Worm (Caenorhabditis elegans) whole organism, midembryonic: ENCODE measurements around the gene odr-7.

Experiments
- T22C8.4 ChIP-seq: fragments of 200-800 bp; sonication (Bioruptor generic); IDR thresholded peaks from 2 replicates; pipeline ENCODE4 v1.3.6; 2022; ENCODE audit warnings: missing genetic modification characterization, missing compliant biosample characterization
- cog-1 ChIP-seq: sonication (generic microtip); optimal IDR thresholded peaks from 2 replicates; lab custom pipeline; 2016; ENCODE audit warnings: missing genetic modification characterization, missing compliant biosample characterization
- flt-1 ChIP-seq: fragments of 200-800 bp; sonication (Bioruptor generic); IDR thresholded peaks from 2 replicates; pipeline ENCODE4 v1.3.6; 2022; ENCODE audit warnings: missing genetic modification characterization, missing compliant biosample characterization
- klf-2 ChIP-seq: fragments of 200-800 bp; sonication (Bioruptor generic); conservative IDR thresholded peaks from 2 replicates; pipeline ENCODE4 v1.3.6; 2022; ENCODE audit warnings: missing genetic modification reagents, missing genetic modification characterization, missing compliant biosample characterization
- med-1 ChIP-seq: sonication (generic microtip); optimal IDR thresholded peaks from 2 replicates; lab custom pipeline; 2017; ENCODE audit warnings: missing genetic modification characterization, mild to moderate bottlenecking, missing compliant biosample characterization, antibody characterized with exemption, missing genetic modification reagents; ENCODE audit not compliant: insufficient read depth
- ref-1 ChIP-seq: fragments of 200-800 bp; sonication (Bioruptor generic); conservative IDR thresholded peaks from 2 replicates; pipeline ENCODE4 v1.3.6; 2022; ENCODE audit warnings: missing genetic modification reagents, missing genetic modification characterization, missing compliant biosample characterization
- tab-1 ChIP-seq: fragments of 200-800 bp; sonication (Bioruptor generic); IDR thresholded peaks from 2 replicates; pipeline ENCODE4 v1.3.6; 2022; ENCODE audit warnings: missing genetic modification characterization, missing compliant biosample characterization
- ztf-23 ChIP-seq: fragments of 200-800 bp; sonication (Bioruptor generic); IDR thresholded peaks from 2 replicates; pipeline ENCODE4 v1.3.6; 2022; ENCODE audit warnings: missing genetic modification reagents, missing genetic modification characterization, missing compliant biosample characterization
- ztf-29 ChIP-seq: fragments of 200-800 bp; sonication (Bioruptor generic); IDR thresholded peaks from 2 replicates; pipeline ENCODE4 v1.3.6; 2022; ENCODE audit warnings: missing genetic modification reagents, missing genetic modification characterization, missing compliant biosample characterization

The odr-7 gene

DNA sequence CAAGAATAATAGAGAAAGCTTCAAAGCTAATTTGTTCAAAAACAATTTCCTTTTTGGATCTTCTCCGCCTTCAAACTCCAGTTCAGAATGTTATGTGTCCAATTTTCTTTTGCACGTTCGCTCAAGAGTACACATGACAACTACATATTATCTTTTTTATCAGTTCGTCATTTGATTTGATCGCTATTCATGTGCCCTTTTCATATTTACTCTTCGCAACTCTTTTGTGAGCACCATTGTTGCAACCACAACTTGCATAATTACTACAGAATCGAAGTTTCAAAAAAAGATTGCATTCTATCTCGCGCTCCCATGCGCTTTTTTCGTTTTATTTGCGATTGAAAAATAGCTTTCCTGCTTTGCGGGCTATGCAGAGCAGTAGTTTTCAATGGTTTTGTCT is 26.2 kb downstream of the odr-7 start:
- TF ChIP-seq med-1 (no peak), klf-2 (GFP tag; lab: Robert Waterston, UW) (no peak)

- TF ChIP-seq ztf-23 (GFP tag; lab: Robert Waterston, UW) (no peak), tab-1 (GFP tag; lab: Robert Waterston, UW) (no peak), klf-2 (GFP tag; lab: Robert Waterston, UW) (no peak), med-1 (no peak), ztf-29 (GFP tag; lab: Robert Waterston, UW) (no peak)
Measured at ce11 chrX:12434086-12434485, 27.4 kb downstream of the odr-7 start, which contains the start of gene tsct-1. TSS of gene tsct-1 (plus strand) at chrX:12434097.

ce11 chrX:12430309-12430708 is 31.1 kb downstream of the odr-7 start, which contains the start of gene med-1:
TSS of gene med-1 (plus strand) at chrX:12430609.
- no peak for TF ChIP-seq klf-2 (GFP tag; lab: Robert Waterston, UW)
- no peak for TF ChIP-seq med-1
- no peak for TF ChIP-seq ztf-23 (GFP tag; lab: Robert Waterston, UW)

- TF ChIP-seq ztf-23 (GFP tag; lab: Robert Waterston, UW) = no peak
- TF ChIP-seq T22C8.4 (GFP tag; lab: Robert Waterston, UW) = no peak
- TF ChIP-seq med-1 = no peak
- no peak for TF ChIP-seq flt-1 (GFP tag; lab: Robert Waterston, UW)
- TF ChIP-seq cog-1 = no peak
- TF ChIP-seq tab-1 (GFP tag; lab: Robert Waterston, UW) = no peak
- TF ChIP-seq klf-2 (GFP tag; lab: Robert Waterston, UW) = no peak
- no peak for TF ChIP-seq ztf-29 (GFP tag; lab: Robert Waterston, UW)
- no peak for TF ChIP-seq ref-1 (GFP tag; lab: Robert Waterston, UW)
Measured at ce11 chrX:12425427-12425826, 36.0 kb downstream of the odr-7 start, which contains the start of gene T24D3.2. TSS of gene T24D3.2 (plus strand) at chrX:12425730.

DNA sequence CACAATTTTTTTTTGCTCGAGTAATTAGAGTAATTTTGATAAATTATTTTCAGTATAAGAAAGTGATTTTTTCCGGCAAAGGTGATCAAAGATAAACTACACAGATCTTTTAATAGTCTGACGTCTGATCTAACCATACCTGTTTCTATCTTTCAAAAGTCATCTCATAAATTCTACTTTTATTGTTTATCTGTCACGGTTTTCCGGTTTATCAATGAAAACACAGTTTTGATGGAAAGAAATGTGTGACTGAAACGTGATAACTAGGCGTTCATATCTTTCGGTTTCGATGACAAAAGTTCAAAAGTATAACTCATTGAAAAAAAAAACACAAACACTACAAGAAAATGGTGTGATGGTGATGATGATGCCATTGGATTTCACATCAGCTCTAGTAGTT is 38.9 kb downstream of the odr-7 start:
- TF ChIP-seq ztf-29 (GFP tag; lab: Robert Waterston, UW) (no peak), ztf-23 (GFP tag; lab: Robert Waterston, UW) (no peak), T22C8.4 (GFP tag; lab: Robert Waterston, UW) (no peak), ref-1 (GFP tag; lab: Robert Waterston, UW) (no peak), klf-2 (GFP tag; lab: Robert Waterston, UW) (no peak), med-1 (no peak), tab-1 (GFP tag; lab: Robert Waterston, UW) (no peak), flt-1 (GFP tag; lab: Robert Waterston, UW) (no peak), cog-1 (no peak)

ce11 chrX:12415832-12416231 is 45.6 kb downstream of the odr-7 start:
- TF ChIP-seq flt-1 (GFP tag; lab: Robert Waterston, UW) (no peak), T22C8.4 (GFP tag; lab: Robert Waterston, UW) (no peak), tab-1 (GFP tag; lab: Robert Waterston, UW) (no peak), ztf-29 (GFP tag; lab: Robert Waterston, UW) (no peak), ref-1 (GFP tag; lab: Robert Waterston, UW) (no peak), klf-2 (GFP tag; lab: Robert Waterston, UW) (no peak), ztf-23 (GFP tag; lab: Robert Waterston, UW) (no peak), med-1 (no peak)

DNA sequence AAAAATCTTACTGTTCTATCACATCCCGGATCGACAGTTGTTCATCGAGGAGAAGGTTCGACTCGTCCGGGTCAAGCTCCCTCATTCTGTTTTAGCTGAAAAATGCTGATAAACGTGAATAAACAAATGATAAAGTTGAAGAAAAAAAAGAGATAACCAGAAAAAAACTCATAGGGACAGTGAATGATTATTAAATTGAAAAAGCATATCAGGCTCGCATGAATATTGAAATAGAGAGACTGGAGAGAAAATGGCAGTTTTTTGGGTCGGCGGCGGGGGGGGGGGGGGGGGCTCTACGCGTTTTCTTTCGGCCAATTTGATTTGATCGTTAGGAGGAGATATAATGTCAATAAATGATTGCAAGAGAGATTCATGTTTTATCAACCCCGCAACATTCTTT is 47.5 kb downstream of the odr-7 start, which contains the start of gene lin-2:
lin-2 (minus strand) TSS at position 101 of the 400 bp plus-strand sequence.
- TF ChIP-seq T22C8.4 (GFP tag; lab: Robert Waterston, UW) = no peak
- TF ChIP-seq med-1 = no peak
- no peak for TF ChIP-seq flt-1 (GFP tag; lab: Robert Waterston, UW)
- no peak for TF ChIP-seq ztf-23 (GFP tag; lab: Robert Waterston, UW)
- TF ChIP-seq ztf-29 (GFP tag; lab: Robert Waterston, UW) = no peak
- TF ChIP-seq ref-1 (GFP tag; lab: Robert Waterston, UW) = no peak
- no peak for TF ChIP-seq cog-1
- no peak for TF ChIP-seq klf-2 (GFP tag; lab: Robert Waterston, UW)
- TF ChIP-seq tab-1 (GFP tag; lab: Robert Waterston, UW) = no peak
